Worm (Caenorhabditis elegans) whole organism, mixed stage, embryonic: Measurements from ENCODE around the gene srt-18.

ENCODE experiments used
- M03D4.4 ChIP-seq: sonication (generic microtip); optimal IDR thresholded peaks from 2 replicates; lab custom pipeline; 2017; ENCODE audit warnings: mild to moderate bottlenecking, missing genetic modification characterization, missing compliant biosample characterization
- blmp-1 ChIP-seq: fragments of 150-350 bp; optimal IDR thresholded peaks from 2 replicates; lab custom pipeline; 2014; ENCODE audit warnings: missing biosample characterization, missing genetic modification characterization
- ceh-39 ChIP-seq: fragments of 150-350 bp; optimal IDR thresholded peaks from 2 replicates; lab custom pipeline; 2014; ENCODE audit warnings: missing biosample characterization, missing genetic modification characterization
- ceh-43 ChIP-seq: fragments of 200-800 bp; sonication (Bioruptor generic); optimal IDR thresholded peaks from 2 replicates; lab custom pipeline; 2018; ENCODE audit warnings: mild to moderate bottlenecking, missing genetic modification characterization, moderate library complexity, missing compliant biosample characterization
- ceh-83 ChIP-seq: fragments of 200-800 bp; sonication (Bioruptor generic); optimal IDR thresholded peaks from 2 replicates; lab custom pipeline; 2018; ENCODE audit warnings: mild to moderate bottlenecking, missing genetic modification characterization, missing compliant biosample characterization
- ces-1 ChIP-seq: fragments of 150-350 bp; optimal IDR thresholded peaks from 2 replicates; lab custom pipeline; 2014; ENCODE audit warnings: missing biosample characterization, missing genetic modification reagents, missing genetic modification characterization
- cnd-1 ChIP-seq: fragments of 200-800 bp; sonication (Bioruptor generic); optimal IDR thresholded peaks from 2 replicates; lab custom pipeline; 2018; ENCODE audit warnings: mild to moderate bottlenecking, missing genetic modification characterization, missing compliant biosample characterization
- drap-1 ChIP-seq: fragments of 200-800 bp; sonication (Bioruptor generic); optimal IDR thresholded peaks from 3 replicates; lab custom pipeline; 2018; ENCODE audit warnings: mild to moderate bottlenecking, missing genetic modification characterization, missing compliant biosample characterization
- elt-1 ChIP-seq: sonication (generic microtip); optimal IDR thresholded peaks from 2 replicates; lab custom pipeline; 2017; ENCODE audit warnings: missing genetic modification characterization, mild to moderate bottlenecking, missing compliant biosample characterization, antibody characterized with exemption, moderate library complexity, borderline replicate concordance; ENCODE audit not compliant: insufficient read depth
- elt-3 ChIP-seq: fragments of 150-350 bp; optimal IDR thresholded peaks from 2 replicates; lab custom pipeline; 2014; ENCODE audit warnings: missing biosample characterization, missing genetic modification characterization
- flh-1 ChIP-seq: fragments of 200-800 bp; sonication (Bioruptor generic); optimal IDR thresholded peaks from 2 replicates; lab custom pipeline; 2018; ENCODE audit warnings: mild to moderate bottlenecking, missing genetic modification characterization, moderate library complexity, missing compliant biosample characterization
- ham-2 ChIP-seq: fragments of 200-800 bp; sonication (Bioruptor generic); optimal IDR thresholded peaks from 2 replicates; lab custom pipeline; 2018; ENCODE audit warnings: mild to moderate bottlenecking, missing genetic modification characterization, missing compliant biosample characterization
- hlh-1 ChIP-seq: fragments of 150-350 bp; optimal IDR thresholded peaks from 2 replicates; lab custom pipeline; 2014; ENCODE audit warnings: missing biosample characterization, missing genetic modification reagents, missing genetic modification characterization
- lin-13 ChIP-seq: fragments of 150-350 bp; optimal IDR thresholded peaks from 2 replicates; lab custom pipeline; 2014; ENCODE audit warnings: missing biosample characterization, missing genetic modification characterization
- lin-32 ChIP-seq: fragments of 200-800 bp; sonication (Bioruptor generic); optimal IDR thresholded peaks from 2 replicates; lab custom pipeline; 2018; ENCODE audit warnings: mild to moderate bottlenecking, missing genetic modification characterization, missing compliant biosample characterization
- lsy-2 ChIP-seq: fragments of 150-350 bp; optimal IDR thresholded peaks from 2 replicates; lab custom pipeline; 2014; ENCODE audit warnings: missing biosample characterization, missing genetic modification characterization
- mab-5 ChIP-seq: fragments of 150-350 bp; optimal IDR thresholded peaks from 2 replicates; lab custom pipeline; 2014; ENCODE audit warnings: missing biosample characterization, missing genetic modification characterization
- mep-1 ChIP-seq: fragments of 150-350 bp; optimal IDR thresholded peaks from 2 replicates; lab custom pipeline; 2017; ENCODE audit warnings: missing biosample characterization, missing genetic modification reagents, missing genetic modification characterization, inconsistent platforms
- mls-2 ChIP-seq: sonication (generic microtip); optimal IDR thresholded peaks from 2 replicates; lab custom pipeline; 2016; ENCODE audit warnings: mild to moderate bottlenecking, missing genetic modification characterization, moderate library complexity, missing compliant biosample characterization
- nhr-12 ChIP-seq: fragments of 150-350 bp; optimal IDR thresholded peaks from 2 replicates; lab custom pipeline; 2014; ENCODE audit warnings: missing biosample characterization, missing genetic modification characterization
- nhr-2 ChIP-seq: fragments of 150-350 bp; optimal IDR thresholded peaks from 2 replicates; lab custom pipeline; 2014; ENCODE audit warnings: missing biosample characterization, missing genetic modification characterization
- nhr-237 ChIP-seq: fragments of 150-350 bp; optimal IDR thresholded peaks from 2 replicates; lab custom pipeline; 2014; ENCODE audit warnings: missing biosample characterization, missing genetic modification characterization
- nhr-28 ChIP-seq: fragments of 150-350 bp; optimal IDR thresholded peaks from 2 replicates; lab custom pipeline; 2014; ENCODE audit warnings: missing biosample characterization, missing genetic modification characterization
- nhr-76 ChIP-seq: sonication (generic microtip); optimal IDR thresholded peaks from 2 replicates; lab custom pipeline; 2017; ENCODE audit warnings: missing biosample characterization, missing genetic modification characterization
- pha-4 ChIP-seq: fragments of 150-350 bp; optimal IDR thresholded peaks from 2 replicates; lab custom pipeline; 2018; ENCODE audit warnings: missing biosample characterization, missing genetic modification reagents, missing genetic modification characterization
- sem-2 ChIP-seq: fragments of 200-800 bp; sonication (Bioruptor generic); optimal IDR thresholded peaks from 2 replicates; lab custom pipeline; 2018; ENCODE audit warnings: mild to moderate bottlenecking, missing genetic modification characterization, missing compliant biosample characterization
- snpc-4 ChIP-seq: fragments of 150-350 bp; optimal IDR thresholded peaks from 2 replicates; lab custom pipeline; 2014; ENCODE audit warnings: missing biosample characterization, missing genetic modification characterization
- sptf-1 ChIP-seq: sonication (generic microtip); optimal IDR thresholded peaks from 2 replicates; lab custom pipeline; 2017; ENCODE audit warnings: mild to moderate bottlenecking, missing genetic modification characterization, moderate library complexity, missing compliant biosample characterization
- tbx-8 ChIP-seq: fragments of 200-800 bp; sonication (Bioruptor generic); optimal IDR thresholded peaks from 2 replicates; lab custom pipeline; 2018; ENCODE audit warnings: mild to moderate bottlenecking, missing genetic modification characterization, moderate library complexity, missing compliant biosample characterization
- unc-120 ChIP-seq: sonication (generic microtip); optimal IDR thresholded peaks from 2 replicates; lab custom pipeline; 2017; ENCODE audit warnings: missing genetic modification characterization, missing compliant biosample characterization; ENCODE audit not compliant: poor library complexity, severe bottlenecking
- unc-39 ChIP-seq: fragments of 150-350 bp; optimal IDR thresholded peaks from 2 replicates; lab custom pipeline; 2014; ENCODE audit warnings: missing biosample characterization, missing genetic modification characterization
- unc-62 ChIP-seq: fragments of 150-350 bp; optimal IDR thresholded peaks from 2 replicates; lab custom pipeline; 2014; ENCODE audit warnings: missing biosample characterization, missing genetic modification reagents, missing genetic modification characterization
- zip-8 ChIP-seq: fragments of 150-350 bp; optimal IDR thresholded peaks from 2 replicates; lab custom pipeline; 2014; ENCODE audit warnings: missing biosample characterization, missing genetic modification characterization
- ztf-11 ChIP-seq: fragments of 150-350 bp; optimal IDR thresholded peaks from 2 replicates; lab custom pipeline; 2014; ENCODE audit warnings: missing biosample characterization, missing genetic modification characterization

srt-18 gene

DNA sequence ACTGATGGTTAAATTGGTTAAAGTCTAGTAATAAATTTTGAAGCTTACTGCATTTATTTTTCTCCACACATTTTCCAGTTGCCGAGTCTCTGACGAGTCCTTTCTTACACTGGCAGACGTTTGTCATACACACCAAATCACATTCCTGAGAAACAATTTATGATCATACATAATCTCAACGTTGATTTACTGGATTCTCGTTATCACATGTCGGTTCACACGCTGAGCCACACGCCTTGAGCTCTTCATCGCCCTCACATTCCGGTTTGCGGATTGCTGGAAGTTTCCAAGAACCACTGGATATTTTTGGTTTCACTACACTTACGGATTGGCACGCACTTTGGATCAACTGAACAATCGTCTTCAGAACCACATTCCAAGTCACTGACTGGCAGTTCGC lies 40.2 kb upstream of the srt-18 start:
- TF ChIP-seq hlh-1 (tag; lab: Kevin White, UChicago) (no peak), ceh-39 (tag; lab: Kevin White, UChicago) (no peak), ceh-43 (no peak), elt-1 (tag; lab: Kevin White, UChicago) (no peak), ztf-11 (no peak), ham-2 (no peak), nhr-237 (tag; lab: Kevin White, UChicago) (no peak), blmp-1 (tag; lab: Kevin White, UChicago) (no peak), cnd-1 (no peak), tbx-8 (GFP tag; lab: Kevin White, UChicago) (no peak), unc-62 (GFP tag; lab: Kevin White, UChicago) (no peak)

DNA sequence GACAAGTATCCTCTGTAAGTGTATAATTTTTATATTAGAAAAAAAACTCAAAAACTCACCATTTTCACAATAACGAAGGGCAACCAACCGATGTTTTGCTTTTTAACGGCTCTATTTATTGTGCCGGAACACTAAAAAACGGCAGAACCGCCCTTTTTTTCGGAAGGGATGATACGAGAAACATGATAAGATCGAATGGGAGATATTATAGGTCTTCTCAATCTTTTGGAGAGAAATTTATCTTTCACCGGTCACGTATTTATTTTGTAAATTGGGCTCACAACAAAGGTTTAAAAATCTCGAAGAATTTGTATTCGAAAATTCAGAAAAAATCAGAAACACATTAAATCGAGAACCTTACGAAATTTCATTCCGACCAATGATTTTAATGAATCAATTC lies 39.3 kb upstream of the srt-18 start, which contains the start of gene swm-1:
Gene swm-1 (minus strand): TSS at position 101 of the 400 bp plus-strand sequence.
- TF ChIP-seq ces-1 (GFP tag; lab: Kevin White, UChicago), result no peak
- no peak for TF ChIP-seq unc-62 (GFP tag; lab: Kevin White, UChicago)
- no peak for TF ChIP-seq snpc-4
- TF ChIP-seq tbx-8 (GFP tag; lab: Kevin White, UChicago), result no peak
- no peak for TF ChIP-seq lin-13 (tag; lab: Kevin White, UChicago)
- no peak for TF ChIP-seq hlh-1 (tag; lab: Kevin White, UChicago)
- no peak for TF ChIP-seq elt-1 (tag; lab: Kevin White, UChicago)
- TF ChIP-seq elt-3 (tag; lab: Kevin White, UChicago), result no peak
- no peak for TF ChIP-seq unc-120 (tag; lab: Kevin White, UChicago)
- no peak for TF ChIP-seq lsy-2 (tag; lab: Kevin White, UChicago)
- no peak for TF ChIP-seq ceh-43
- no peak for TF ChIP-seq blmp-1 (tag; lab: Kevin White, UChicago)

DNA sequence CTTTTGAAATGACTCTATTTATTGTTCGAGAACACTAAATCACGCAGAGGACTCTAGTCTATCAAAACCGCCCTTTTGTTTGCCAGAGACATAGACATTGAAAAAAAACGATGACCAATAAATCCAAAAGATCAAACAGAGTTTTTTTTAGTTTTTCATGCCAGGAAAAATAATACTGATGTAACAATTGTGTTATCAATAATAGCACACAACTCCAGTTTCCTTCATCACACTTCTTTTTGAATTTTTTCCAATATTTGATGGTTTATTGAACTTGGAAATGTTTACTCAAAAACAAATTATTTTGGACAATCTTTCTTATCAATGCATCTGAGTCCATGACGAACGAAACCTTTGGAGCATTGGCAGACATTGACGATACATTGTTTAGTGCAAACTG lies 38.5 kb upstream of the srt-18 start, which contains the start of gene C25E10.8:
Gene C25E10.8 (minus strand): TSS at position 101 of the 400 bp plus-strand sequence.
- TF ChIP-seq M03D4.4 (no peak), lin-13 (tag; lab: Kevin White, UChicago) (no peak), nhr-237 (tag; lab: Kevin White, UChicago) (no peak), sptf-1 (tag; lab: Kevin White, UChicago) (no peak), mep-1 (no peak), hlh-1 (tag; lab: Kevin White, UChicago) (no peak), cnd-1 (no peak), nhr-28 (tag; lab: Kevin White, UChicago) (no peak), ces-1 (GFP tag; lab: Kevin White, UChicago) (no peak), unc-62 (GFP tag; lab: Kevin White, UChicago) (no peak), elt-1 (tag; lab: Kevin White, UChicago) (no peak), mls-2 (no peak), ham-2 (no peak), nhr-2 (tag; lab: Kevin White, UChicago) (no peak), nhr-12 (tag; lab: Kevin White, UChicago) (no peak), unc-120 (tag; lab: Kevin White, UChicago) (no peak), lsy-2 (tag; lab: Kevin White, UChicago) (no peak), flh-1 (GFP tag; lab: Kevin White, UChicago) (no peak), elt-3 (tag; lab: Kevin White, UChicago) (no peak), sem-2 (no peak)
- TF ChIP-seq, all 35 proteins: peak for 0

DNA sequence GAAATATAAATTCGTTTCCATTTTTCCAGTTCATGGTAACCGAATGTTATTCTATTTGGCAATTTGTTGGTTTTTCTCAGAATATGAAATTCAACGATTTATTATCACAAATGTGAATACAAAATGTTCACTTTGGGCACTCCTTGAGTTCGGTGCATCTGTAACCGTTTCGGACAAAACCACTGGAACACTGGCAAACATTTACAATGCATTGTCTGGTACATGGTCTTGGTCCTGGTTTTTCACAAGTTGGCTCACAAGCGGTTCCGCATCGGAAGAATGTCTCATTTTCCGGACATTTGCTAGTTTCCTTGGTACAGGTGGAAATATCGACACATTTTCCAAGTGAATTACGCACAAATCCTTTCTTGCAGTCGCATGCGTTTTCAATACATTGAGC lies 37.8 kb upstream of the srt-18 start:
- no peak for TF ChIP-seq lin-13 (tag; lab: Kevin White, UChicago)
- TF ChIP-seq blmp-1 (tag; lab: Kevin White, UChicago), result no peak
- no peak for TF ChIP-seq mab-5 (tag; lab: Kevin White, UChicago)
- TF ChIP-seq lin-32 (GFP tag; lab: Kevin White, UChicago), result no peak
- no peak for TF ChIP-seq nhr-2 (tag; lab: Kevin White, UChicago)
- TF ChIP-seq mep-1, result no peak
- no peak for TF ChIP-seq elt-1 (tag; lab: Kevin White, UChicago)
- no peak for TF ChIP-seq unc-39 (tag; lab: Kevin White, UChicago)
- no peak for TF ChIP-seq unc-120 (tag; lab: Kevin White, UChicago)
- TF ChIP-seq ces-1 (GFP tag; lab: Kevin White, UChicago), result no peak
- TF ChIP-seq ceh-39 (tag; lab: Kevin White, UChicago), result no peak
- no peak for TF ChIP-seq flh-1 (GFP tag; lab: Kevin White, UChicago)
- no peak for TF ChIP-seq sptf-1 (tag; lab: Kevin White, UChicago)

DNA sequence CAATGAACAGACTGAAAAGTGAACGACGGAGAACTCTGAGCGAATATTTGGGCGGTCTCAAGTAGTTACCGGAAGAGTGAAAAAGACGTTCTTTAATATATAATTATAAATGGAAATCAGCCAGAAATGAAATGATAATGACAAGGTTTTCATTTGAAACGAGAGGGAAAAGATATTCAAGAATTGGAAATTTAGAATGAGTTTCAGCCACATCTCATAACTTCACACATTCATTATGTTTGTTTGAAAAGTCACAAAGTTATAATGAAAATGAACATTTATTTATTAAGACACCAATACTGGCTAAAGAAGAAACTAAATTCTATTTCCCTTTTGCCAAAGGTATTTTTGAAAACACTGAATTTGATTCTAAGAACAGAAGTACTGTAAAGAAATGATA lies 35.7 kb upstream of the srt-18 start, which contains the start of gene C25E10.7:
Gene C25E10.7 (minus strand): TSS at position 101 of the 400 bp plus-strand sequence.
- no peak for TF ChIP-seq ces-1 (GFP tag; lab: Kevin White, UChicago)
- TF ChIP-seq ceh-83, result no peak
- no peak for TF ChIP-seq zip-8 (tag; lab: Kevin White, UChicago)
- no peak for TF ChIP-seq nhr-76
- no peak for TF ChIP-seq mls-2
- no peak for TF ChIP-seq hlh-1 (tag; lab: Kevin White, UChicago)
- TF ChIP-seq cnd-1, result no peak
- TF ChIP-seq nhr-28 (tag; lab: Kevin White, UChicago), result no peak
- no peak for TF ChIP-seq drap-1 (GFP tag; lab: Kevin White, UChicago)
- TF ChIP-seq pha-4 (tag; lab: Kevin White, UChicago), result no peak
- TF ChIP-seq M03D4.4, result no peak
- TF ChIP-seq lsy-2 (tag; lab: Kevin White, UChicago), result no peak
